Worm (Caenorhabditis elegans): ENCODE results near the gene tbx-2.

ce11 chrIII:5137099-5137498 is 1.0 kb upstream of the tbx-2 start:
- TF ChIP-seq him-1 (tag; optimal IDR thresholded peaks at IDR 0.05) (no peak), W03F9.2 (tag; optimal IDR thresholded peaks at IDR 0.05) (no peak), dao-5 (tag; optimal IDR thresholded peaks at IDR 0.05) (no peak)

Data from whole organism, L4/young adult.